Worm (Caenorhabditis elegans) whole organism, L4/young adult: ENCODE data around the gene fbf-2.
A peak's percentile ranks its signal among the peaks of the same experiment; 100 is the strongest.

Source experiments
- W03F9.2 ChIP-seq: fragments of 150-350 bp; optimal IDR thresholded peaks from 2 replicates; lab custom pipeline; 2014; ENCODE audit warnings: missing biosample characterization, missing genetic modification characterization
- dao-5 ChIP-seq: sonication (generic microtip); optimal IDR thresholded peaks from 2 replicates; lab custom pipeline; 2016; ENCODE audit warnings: missing genotype, missing genetic modification characterization, moderate library complexity, missing compliant biosample characterization
- him-1 ChIP-seq: sonication (generic microtip); optimal IDR thresholded peaks from 2 replicates; lab custom pipeline; 2016; ENCODE audit warnings: missing genotype, missing genetic modification reagents, missing genetic modification characterization, missing compliant biosample characterization

fbf-2 gene

DNA sequence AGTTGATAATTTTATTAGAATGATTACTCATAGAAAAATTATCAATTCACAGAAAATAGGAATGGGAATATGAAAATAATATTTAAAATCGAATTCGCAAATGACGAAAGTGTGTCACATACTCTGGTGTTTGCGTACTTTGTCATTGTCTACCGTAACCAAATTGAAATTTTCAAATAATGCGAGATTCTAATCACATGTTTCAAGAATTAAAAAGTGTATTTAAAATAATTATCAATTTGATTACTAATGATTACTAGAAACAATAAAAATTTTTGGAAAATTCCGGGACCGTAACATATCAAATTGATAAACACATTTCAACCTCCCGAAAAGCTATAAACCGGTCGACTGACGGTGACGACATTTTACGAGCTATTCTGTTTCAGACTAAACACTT, at the start of gene fbf-2, which contains the start of gene nspg-3:
Gene fbf-2, minus strand, starts transcription at position 101 of the 400 bp plus-strand sequence.
Gene nspg-3, plus strand, starts transcription at position 388 of the 400 bp plus-strand sequence.
- TF ChIP-seq dao-5: no peak
- TF ChIP-seq W03F9.2 (tag; lab: Kevin White, UChicago): no peak
- TF ChIP-seq him-1 (tag; lab: Kevin White, UChicago): no peak

DNA sequence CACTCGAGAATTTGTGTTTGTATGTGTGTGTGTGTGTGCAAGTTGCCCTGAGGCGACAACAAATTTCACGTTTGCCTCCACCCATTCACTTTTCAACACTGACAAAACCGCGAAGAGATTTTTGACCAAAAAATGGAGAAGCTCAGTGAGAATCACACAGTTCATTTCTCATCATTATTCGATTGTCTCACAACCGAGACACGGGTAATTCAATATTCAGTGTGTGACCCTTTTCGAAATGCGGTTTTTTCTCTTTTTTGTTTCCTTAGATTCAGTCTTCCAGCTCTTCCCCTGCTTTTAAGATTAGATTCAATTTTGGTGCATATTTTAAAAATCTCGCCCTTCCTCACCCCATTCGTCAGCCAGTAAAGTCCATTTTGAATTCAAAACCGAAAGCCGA, 48.2 kb upstream of the fbf-2 start:
- no peak for TF ChIP-seq W03F9.2 (tag; lab: Kevin White, UChicago)
- TF ChIP-seq dao-5: no peak
- TF ChIP-seq him-1 (tag; lab: Kevin White, UChicago): no peak

DNA sequence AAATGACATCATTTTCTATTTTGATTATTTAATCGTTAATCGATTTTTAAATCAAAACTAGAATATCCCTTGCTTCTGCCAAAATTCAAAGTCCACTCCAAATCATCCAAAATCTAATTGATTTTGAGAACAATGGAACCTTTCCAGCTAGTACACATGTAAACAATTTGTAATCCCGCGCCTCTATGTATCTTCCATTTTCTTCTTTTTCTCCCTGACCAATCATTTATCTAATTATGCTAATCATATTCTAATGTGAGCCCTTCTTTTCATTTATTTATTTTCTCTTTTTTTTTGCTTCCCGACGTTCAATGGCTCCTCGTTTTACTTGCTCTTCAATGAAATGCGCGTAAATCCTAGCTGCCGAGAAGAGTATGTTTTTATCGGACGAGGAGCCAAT, 46.9 kb upstream of the fbf-2 start:
- TF ChIP-seq dao-5 (no peak), him-1 (tag; lab: Kevin White, UChicago) (no peak), W03F9.2 (tag; lab: Kevin White, UChicago) (no peak)

DNA sequence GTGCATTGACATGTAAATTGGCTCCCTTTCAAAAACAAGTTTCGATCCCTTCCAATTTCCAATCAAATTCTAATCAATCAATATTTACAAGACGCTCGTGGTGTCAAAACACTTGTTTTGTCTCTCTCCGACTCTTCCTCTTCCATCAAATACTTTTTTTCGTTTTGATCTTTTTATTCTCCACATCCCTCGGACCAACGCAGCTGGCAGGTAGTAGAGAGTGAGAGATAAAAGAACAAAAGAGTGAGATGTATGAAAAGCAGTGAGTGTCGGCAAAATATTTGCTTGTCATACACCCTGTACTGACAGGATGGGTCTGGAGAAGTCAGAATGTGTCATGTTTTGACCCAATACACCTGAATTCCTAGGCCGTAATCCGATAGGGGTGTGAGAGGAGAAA, 45.4 kb upstream of the fbf-2 start:
- TF ChIP-seq him-1 (tag; lab: Kevin White, UChicago) (no peak), dao-5 (no peak)

DNA sequence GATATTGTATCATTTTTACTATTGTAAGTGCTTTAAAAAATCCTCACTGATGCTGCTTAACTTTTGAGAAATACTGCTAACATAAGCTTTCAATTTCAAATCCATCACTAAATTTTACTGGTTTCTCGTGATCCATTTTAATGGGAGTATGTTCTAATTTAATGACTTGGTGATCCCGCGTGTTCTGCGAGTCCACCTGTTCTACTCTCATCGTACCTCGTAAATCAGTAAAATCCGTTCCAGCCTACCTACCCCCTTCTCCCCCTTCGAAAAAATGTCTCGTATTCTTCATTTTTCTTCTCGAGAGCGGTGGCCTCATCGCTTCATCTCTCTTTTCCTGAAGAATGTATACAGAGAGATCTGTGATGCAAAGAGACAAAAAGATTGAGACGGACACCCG, 44.2 kb upstream of the fbf-2 start:
- TF ChIP-seq dao-5 (no peak), him-1 (tag; lab: Kevin White, UChicago) (no peak), W03F9.2 (tag; lab: Kevin White, UChicago) (no peak)

- TF ChIP-seq W03F9.2 (tag; lab: Kevin White, UChicago) (no peak), dao-5 (no peak), him-1 (tag; lab: Kevin White, UChicago) (no peak)
Observed at ce11 chrII:6132595-6132994, 41.3 kb upstream of the fbf-2 start, which contains the start of gene abts-3. Gene abts-3, plus strand, starts transcription at chrII:6132895.

ce11 chrII:6125259-6125658, 34.0 kb upstream of the fbf-2 start, which contains the start of gene rars-2:
Gene rars-2, plus strand, starts transcription at chrII:6125559.
- no peak for TF ChIP-seq W03F9.2 (tag; lab: Kevin White, UChicago)
- no peak for TF ChIP-seq dao-5
- no peak for TF ChIP-seq him-1 (tag; lab: Kevin White, UChicago)

ce11 chrII:6123513-6123912, 32.2 kb upstream of the fbf-2 start, which contains the start of gene C29H12.2:
Gene C29H12.2, plus strand, starts transcription at chrII:6123809.
- TF ChIP-seq dao-5 (no peak), him-1 (tag; lab: Kevin White, UChicago) (no peak), W03F9.2 (tag; lab: Kevin White, UChicago) (no peak)

DNA sequence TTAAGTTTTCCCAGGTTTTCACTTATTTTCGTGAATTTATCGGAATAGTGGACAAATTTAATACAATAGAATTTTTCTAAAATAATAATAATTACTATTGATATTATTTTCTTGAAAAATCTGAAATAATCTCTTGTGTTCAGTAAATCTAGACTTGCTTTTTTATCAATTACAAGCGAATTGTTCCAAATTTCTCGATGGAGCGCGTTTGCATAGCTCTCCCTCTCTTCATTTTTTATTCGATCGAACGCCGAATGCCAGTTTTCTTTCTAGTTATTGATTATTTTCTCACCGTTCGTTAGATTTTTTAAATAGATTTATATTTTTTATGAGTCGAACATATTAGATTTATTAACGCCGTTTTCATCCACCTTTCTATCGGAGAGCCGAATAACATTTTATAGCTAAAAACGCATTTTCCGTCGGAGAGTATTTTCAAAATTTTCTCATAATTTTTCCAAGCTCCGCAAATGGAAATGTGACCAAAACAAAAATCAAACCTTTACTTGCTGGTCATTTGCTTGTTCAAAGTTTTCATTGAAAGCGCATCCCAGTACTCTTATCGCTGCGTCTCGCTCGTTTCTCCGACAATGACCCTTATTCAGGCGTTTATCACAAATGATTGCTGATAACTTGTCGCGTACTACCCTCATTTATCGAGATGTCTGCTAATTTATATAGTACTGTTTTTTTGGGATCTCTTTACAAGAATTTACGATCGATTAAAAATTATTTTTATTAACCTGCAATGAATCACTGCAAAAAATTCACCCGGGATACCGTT, 31.6 kb upstream of the fbf-2 start:
- TF ChIP-seq dao-5 (no peak), him-1 (tag; lab: Kevin White, UChicago) (no peak), W03F9.2 (tag; lab: Kevin White, UChicago) (peak; percentile 38)

ce11 chrII:6120548-6120947, 29.3 kb upstream of the fbf-2 start:
- TF ChIP-seq dao-5: no peak
- TF ChIP-seq W03F9.2 (tag; lab: Kevin White, UChicago): no peak
- TF ChIP-seq him-1 (tag; lab: Kevin White, UChicago): no peak

DNA sequence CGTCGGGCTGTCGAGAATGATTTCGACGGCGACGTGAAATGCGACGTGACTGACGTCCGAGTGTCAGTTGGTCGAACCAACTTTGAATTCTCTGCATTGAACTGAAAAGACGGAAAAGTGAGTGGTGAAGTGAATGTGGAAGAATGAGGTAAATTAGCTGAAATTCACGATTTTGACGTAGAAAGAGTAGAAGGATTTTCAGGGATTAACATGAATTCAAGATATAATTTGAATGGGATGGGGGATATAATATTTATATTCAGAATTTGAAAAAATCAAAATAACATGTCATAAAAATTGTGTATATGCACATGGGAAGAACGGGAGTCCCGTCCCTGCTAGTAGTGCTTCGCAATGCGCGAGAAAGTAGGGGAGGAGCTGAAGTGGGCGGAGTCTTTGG, 26.9 kb upstream of the fbf-2 start, which contains the start of gene C29H12.6:
Gene C29H12.6, minus strand, starts transcription at position 101 of the 400 bp plus-strand sequence.
- TF ChIP-seq W03F9.2 (tag; lab: Kevin White, UChicago) (no peak), dao-5 (no peak), him-1 (tag; lab: Kevin White, UChicago) (no peak)

DNA sequence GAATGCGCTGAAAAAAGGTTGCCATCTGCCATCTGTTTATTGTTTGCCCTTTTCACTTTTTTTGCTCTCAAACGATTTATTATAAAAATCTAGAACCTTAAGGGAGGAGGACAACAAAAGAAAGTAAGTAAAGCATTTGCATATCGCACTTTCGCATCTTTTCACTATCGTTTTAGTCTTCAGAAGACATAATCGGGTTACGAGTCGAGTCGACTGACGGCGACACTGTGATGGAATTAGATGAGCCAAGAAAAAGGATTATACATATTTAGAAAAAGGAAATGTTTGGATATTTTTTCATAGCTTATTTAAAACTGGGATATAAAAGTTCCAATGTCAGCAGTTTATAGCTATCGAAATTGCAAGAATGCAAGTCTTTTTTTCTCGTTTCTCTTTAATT, 25.4 kb upstream of the fbf-2 start:
- TF ChIP-seq dao-5 (no peak), W03F9.2 (tag; lab: Kevin White, UChicago) (no peak), him-1 (tag; lab: Kevin White, UChicago) (no peak)

DNA sequence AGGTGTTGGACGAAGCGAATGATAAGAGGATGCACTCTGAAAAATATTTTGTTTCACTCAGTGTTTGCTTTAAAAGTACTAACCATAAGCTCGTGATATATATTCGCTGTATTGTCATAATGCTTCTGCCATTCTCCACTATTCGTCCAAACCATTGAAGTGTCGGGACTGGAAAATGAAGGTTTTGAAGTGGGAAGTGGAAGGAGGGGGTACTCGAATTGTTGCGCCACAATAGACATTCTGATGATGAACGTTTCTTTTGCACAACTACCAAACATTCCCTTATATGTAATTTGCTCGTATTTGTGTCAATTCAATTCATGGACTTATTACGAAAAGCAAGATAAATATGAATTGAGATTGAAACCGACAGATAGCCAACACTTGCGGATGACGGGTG, 24.0 kb upstream of the fbf-2 start:
- no peak for TF ChIP-seq him-1 (tag; lab: Kevin White, UChicago)

DNA sequence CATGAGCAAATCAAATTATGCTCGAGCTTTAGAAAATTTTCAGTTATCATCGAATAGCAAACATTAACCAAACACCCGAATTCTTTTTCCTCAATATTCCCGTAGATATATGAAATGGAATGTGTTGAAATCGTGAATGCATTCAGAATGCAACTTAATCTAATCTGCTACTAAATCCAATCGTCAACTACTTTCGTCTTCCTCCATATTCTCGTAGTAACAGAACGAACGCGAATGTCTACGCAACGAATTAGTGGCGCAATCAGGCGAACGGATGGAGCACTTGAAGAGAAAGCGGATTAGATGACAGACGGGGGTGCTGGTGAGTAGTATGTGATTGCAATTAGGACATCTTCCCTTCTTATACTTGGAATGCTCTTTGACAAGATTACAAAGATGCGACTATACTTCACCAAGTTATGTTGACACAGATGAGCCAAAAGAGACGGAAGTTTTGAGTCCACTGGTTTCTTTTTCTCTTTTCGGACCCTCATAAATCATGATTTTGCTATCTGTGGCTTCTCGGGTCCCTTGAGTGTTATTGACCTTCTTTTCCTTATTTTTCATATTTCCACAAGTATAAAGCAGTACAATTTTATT, 22.7 kb upstream of the fbf-2 start:
- TF ChIP-seq W03F9.2 (tag; lab: Kevin White, UChicago) (no peak), him-1 (tag; lab: Kevin White, UChicago) (no peak), dao-5 (no peak)
